Worm (Caenorhabditis elegans): ENCODE measurements around the gene ZC204.6.

ce11 chrII:1646199-1646598 lies 1.6 kb upstream of the ZC204.6 start, which contains the start of gene ZC204.17:
- TF ChIP-seq hlh-30 (tag; optimal IDR thresholded peaks at IDR 0.05; ENCODE audit: insufficient read depth), result no peak
- no peak for TF ChIP-seq ama-1 (optimal IDR thresholded peaks at IDR 0.05)
- no peak for TF ChIP-seq lim-6 (tag; optimal IDR thresholded peaks at IDR 0.05)
- no peak for TF ChIP-seq pha-4 (tag; optimal IDR thresholded peaks at IDR 0.05)
- TF ChIP-seq hlh-13 (GFP tag; optimal IDR thresholded peaks at IDR 0.05), result no peak
- no peak for TF ChIP-seq npax-4 (tag; optimal IDR thresholded peaks at IDR 0.05)

Measured in whole organism, late embryonic.